Fruit fly (Drosophila melanogaster) whole organism: ENCODE results near the gene Ptth.

Experiments used
- CG8478 ChIP-seq: fragments of >200 bp; optimal IDR thresholded peaks from 2 replicates; lab custom pipeline; 2018; ENCODE audit warnings: inconsistent platforms
- Dll ChIP-seq: fragments of >200 bp; optimal IDR thresholded peaks from 2 replicates; lab custom pipeline; 2017
- EcR ChIP-seq, 2 experiments: fragments of >200 bp; optimal IDR thresholded peaks; 2 replicates each; lab custom pipeline; 2017; ENCODE audit warnings: missing biosample characterization in 2 of 2, missing genetic modification characterization in 2 of 2, missing genetic modification reagents in 2 of 2
- pan ChIP-seq: fragments of >200 bp; optimal IDR thresholded peaks from 2 replicates; lab custom pipeline; 2017
- psq ChIP-seq: fragments of >200 bp; optimal IDR thresholded peaks from 2 replicates; lab custom pipeline; 2017
- usp ChIP-seq: fragments of >200 bp; optimal IDR thresholded peaks from 2 replicates; lab custom pipeline; 2017; ENCODE audit warnings: missing biosample characterization, missing genetic modification characterization, mixed read lengths

DNA sequence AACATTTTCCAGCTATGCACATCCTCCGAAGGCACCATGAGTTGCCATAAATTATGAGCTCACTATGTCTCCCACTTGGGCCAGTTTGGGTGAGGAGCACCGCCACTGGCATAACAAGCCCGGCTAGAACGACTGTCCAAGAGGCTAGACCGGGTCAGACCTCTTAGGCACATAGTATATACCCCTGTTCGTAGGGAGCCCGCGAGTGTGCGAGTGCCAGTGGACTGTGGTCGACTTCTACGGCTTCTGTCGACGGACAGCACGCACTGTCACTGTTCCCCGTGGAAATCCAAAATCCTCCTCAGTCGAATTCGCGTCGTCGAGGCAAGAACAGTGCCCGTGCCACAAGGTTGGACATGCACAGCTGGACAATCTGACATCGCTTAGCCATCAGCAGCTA, 490 bp upstream of the Ptth start, which contains the start of gene Pph13:
- TF ChIP-seq Dll (lab: Kevin White, UChicago) (no peak), CG8478 (lab: Kevin White, UChicago) (no peak), pan (lab: Kevin White, UChicago) (no peak), psq (no peak), usp (GFP tag; lab: Kevin White, UChicago) (no peak), EcR (GFP tag; optimal IDR thresholded peaks at IDR 0.05; lab: Kevin White, UChicago) (no peak)
